Worm (Caenorhabditis elegans) whole organism, young adult: ENCODE measurements around the gene Y54G2A.50.

ENCODE experiments used
- F10E7.11 ChIP-seq: sonication (generic microtip); optimal IDR thresholded peaks from 2 replicates; lab custom pipeline; 2017; ENCODE audit warnings: mild to moderate bottlenecking, missing genetic modification characterization, moderate library complexity, missing compliant biosample characterization
- F22D6.2 ChIP-seq: sonication (generic microtip); optimal IDR thresholded peaks from 2 replicates; lab custom pipeline; 2016; ENCODE audit warnings: mild to moderate bottlenecking, missing genetic modification characterization, missing compliant biosample characterization
- Y67H2A.10 ChIP-seq: fragments of 200-800 bp; sonication (Bioruptor generic); conservative IDR thresholded peaks from 2 replicates; pipeline ENCODE4 v1.3.6; 2022; ENCODE audit warnings: missing genetic modification reagents, missing genetic modification characterization, missing compliant biosample characterization
- athp-1 ChIP-seq: sonication (generic microtip); optimal IDR thresholded peaks from 2 replicates; lab custom pipeline; 2017; ENCODE audit warnings: mild to moderate bottlenecking, missing genetic modification characterization, missing compliant biosample characterization
- bed-1 ChIP-seq: fragments of 200-800 bp; sonication (Bioruptor generic); IDR thresholded peaks from 2 replicates; pipeline ENCODE4 v1.3.6; 2022; ENCODE audit warnings: missing genetic modification reagents, missing genetic modification characterization, missing compliant biosample characterization
- hmg-20 ChIP-seq: fragments of 200-800 bp; sonication (Bioruptor generic); IDR thresholded peaks from 2 replicates; pipeline ENCODE4 v1.3.6; 2022; ENCODE audit warnings: missing genetic modification reagents, missing genetic modification characterization, missing compliant biosample characterization
- nhr-90 ChIP-seq: sonication (generic microtip); optimal IDR thresholded peaks from 2 replicates; lab custom pipeline; 2016; ENCODE audit warnings: missing genotype, mild to moderate bottlenecking, missing genetic modification characterization, missing compliant biosample characterization

- TF ChIP-seq Y67H2A.10 (GFP tag; lab: Robert Waterston, UW) = no peak
- no peak for TF ChIP-seq nhr-90
- TF ChIP-seq athp-1 (tag; lab: Kevin White, UChicago) = no peak
- no peak for TF ChIP-seq F10E7.11 (tag; lab: Kevin White, UChicago)
- TF ChIP-seq F22D6.2 = no peak
- no peak for TF ChIP-seq bed-1 (GFP tag; lab: Robert Waterston, UW)
- TF ChIP-seq hmg-20 = no peak
Measured at ce11 chrIV:2888496-2889101, 29.2 kb upstream of the Y54G2A.50 start.
